Worm (Caenorhabditis elegans): ENCODE data around the gene K11H12.8.

DNA sequence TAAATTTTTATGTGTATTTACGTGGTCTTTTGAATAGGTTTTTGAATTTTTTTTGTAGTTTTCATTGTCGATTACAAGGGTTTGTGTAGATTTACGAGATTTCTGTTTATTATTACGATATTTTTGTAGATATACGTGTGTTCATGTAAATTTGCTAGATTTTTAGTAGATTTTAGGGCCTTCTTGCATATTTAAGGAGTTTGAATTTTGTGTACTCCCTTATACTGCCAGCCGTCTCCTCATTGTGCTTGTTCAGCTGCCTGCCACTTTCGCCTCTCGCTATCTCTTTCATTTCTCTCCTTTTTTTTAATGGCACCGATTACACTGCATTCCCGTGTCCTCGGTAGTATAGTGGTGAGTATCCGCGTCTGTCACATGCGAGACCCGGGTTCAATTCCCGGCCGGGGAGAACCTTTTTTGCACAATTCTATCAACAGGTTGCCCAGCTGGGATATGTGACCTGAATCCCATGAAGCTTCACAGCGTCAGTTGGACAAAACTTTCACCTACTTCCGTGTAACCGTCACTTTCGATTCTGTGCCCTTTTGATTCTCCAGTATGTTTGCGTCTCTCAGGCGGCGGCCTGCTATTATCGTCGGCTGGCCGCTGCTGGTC is 27.6 kb downstream of the K11H12.8 start:
- TF ChIP-seq ref-1 (GFP tag; conservative IDR thresholded peaks at IDR 0.05) (peak; percentile 75), T22C8.4 (GFP tag; IDR thresholded peaks at IDR 0.05) (peak; percentile 79), flt-1 (GFP tag; IDR thresholded peaks at IDR 0.05) (peak; percentile 94), ztf-29 (GFP tag; IDR thresholded peaks at IDR 0.05) (peak; percentile 79), klf-2 (GFP tag; conservative IDR thresholded peaks at IDR 0.05) (peak; percentile 88)
